Worm (Caenorhabditis elegans): ENCODE measurements around the gene R11.3.

Gene R11.3

ce11 chrX:16205880-16206279 is 6.8 kb upstream of the R11.3 start (continued):
- TF ChIP-seq Y53F4B.3 (GFP tag; IDR thresholded peaks at IDR 0.05) (no peak), F52B5.7 (tag; optimal IDR thresholded peaks at IDR 0.05) (no peak), rcor-1 (GFP tag; IDR thresholded peaks at IDR 0.05) (0 out of 2 replicates have a peak, but pooled peaks have one; percentile 30), ztf-18 (tag; optimal IDR thresholded peaks at IDR 0.05) (no peak), atf-7 (tag; optimal IDR thresholded peaks at IDR 0.05) (peak; percentile 42), ceh-91 (GFP tag; IDR thresholded peaks at IDR 0.05) (no peak), madf-3 (GFP tag; IDR thresholded peaks at IDR 0.05) (no peak), egl-18 (GFP tag; IDR thresholded peaks at IDR 0.05) (no peak), ztf-28 (GFP tag; IDR thresholded peaks at IDR 0.05) (no peak), efl-1 (GFP tag; optimal IDR thresholded peaks at IDR 0.05) (no peak), mes-4 (tag; optimal IDR thresholded peaks at IDR 0.05) (no peak), lsy-27 (tag; optimal IDR thresholded peaks at IDR 0.05; ENCODE audit: borderline replicate concordance, insufficient read depth) (no peak), ceh-79 (tag; optimal IDR thresholded peaks at IDR 0.05) (no peak), bed-1 (GFP tag; IDR thresholded peaks at IDR 0.05) (no peak), chd-7 (tag; optimal IDR thresholded peaks at IDR 0.05) (no peak), sdz-38 (tag; optimal IDR thresholded peaks at IDR 0.05) (no peak), hmg-20 (GFP tag; IDR thresholded peaks at IDR 0.05) (no peak), zfh-2 (GFP tag; conservative IDR thresholded peaks at IDR 0.05) (no peak), Y95B8A.8 (GFP tag; IDR thresholded peaks at IDR 0.05) (no peak), somi-1 (GFP tag; optimal IDR thresholded peaks at IDR 0.05) (no peak), lin-35 (GFP tag; optimal IDR thresholded peaks at IDR 0.05) (peak in 1 of 3 experiments; percentile 60), nfya-1 (tag; optimal IDR thresholded peaks at IDR 0.05; ENCODE audit: borderline replicate concordance, insufficient read depth) (no peak), aptf-3 (GFP tag; IDR thresholded peaks at IDR 0.05) (no peak), ets-4 (GFP tag; optimal IDR thresholded peaks at IDR 0.05) (no peak), lin-54 (GFP tag; optimal IDR thresholded peaks at IDR 0.05) (peak; percentile 32), let-607 (tag; optimal IDR thresholded peaks at IDR 0.05) (peak in 1 of 2 experiments; percentile 32), K11D2.4 (GFP tag; IDR thresholded peaks at IDR 0.05) (peak; percentile 72), hmg-1.2 (GFP tag; IDR thresholded peaks at IDR 0.05) (peak; percentile 40), die-1 (tag; optimal IDR thresholded peaks at IDR 0.05) (no peak), snpc-4 (GFP tag; optimal IDR thresholded peaks at IDR 0.05) (no peak), snpc-4 (tag; optimal IDR thresholded peaks at IDR 0.05) (peak in 3 of 4 experiments; percentile 26 to 73 (median 70)), hlh-12 (tag; optimal IDR thresholded peaks at IDR 0.05) (no peak), ceh-58 (GFP tag; IDR thresholded peaks at IDR 0.05) (no peak), rec-8 (tag; optimal IDR thresholded peaks at IDR 0.05) (no peak), F55B11.4 (tag; optimal IDR thresholded peaks at IDR 0.05; ENCODE audit: borderline replicate concordance, insufficient read depth) (no peak), T07F8.4 (tag; optimal IDR thresholded peaks at IDR 0.05) (peak; percentile 20), F39B2.1 (GFP tag; IDR thresholded peaks at IDR 0.05) (no peak), nfya-2 (GFP tag; IDR thresholded peaks at IDR 0.05) (no peak), B0035.1 (tag; optimal IDR thresholded peaks at IDR 0.05) (peak; percentile 24), dpff-1 (tag; optimal IDR thresholded peaks at IDR 0.05) (no peak), mcd-1 (GFP tag; IDR thresholded peaks at IDR 0.05) (no peak), nfyb-1 (GFP tag; IDR thresholded peaks at IDR 0.05) (no peak), dox-1 (GFP tag; IDR thresholded peaks at IDR 0.05) (peak; percentile 88), F33H1.4 (GFP tag; IDR thresholded peaks at IDR 0.05) (no peak), cebp-1 (GFP tag; IDR thresholded peaks at IDR 0.05) (no peak), cebp-1 (tag; optimal IDR thresholded peaks at IDR 0.05) (peak; percentile 77), ztf-25 (GFP tag; IDR thresholded peaks at IDR 0.05) (no peak), aptf-2 (GFP tag; conservative IDR thresholded peaks at IDR 0.05) (no peak), ztf-3 (GFP tag; optimal IDR thresholded peaks at IDR 0.05) (no peak)

Data from whole organism, young adult.